Fruit fly (Drosophila melanogaster): Measurements from ENCODE around the gene slp1.

dm6 chr2L:3835221-3835620 is 9.7 kb downstream of the slp1 start:
- TF ChIP-seq psq (optimal IDR thresholded peaks at IDR 0.05) (no peak), Sin3A (optimal IDR thresholded peaks at IDR 0.05) (no peak), insv (optimal IDR thresholded peaks at IDR 0.05) (no peak)
